Worm (Caenorhabditis elegans) whole organism, L4/young adult: Measurements from ENCODE around the gene thoc-5.

ENCODE experiments used
- W03F9.2 ChIP-seq: fragments of 150-350 bp; optimal IDR thresholded peaks from 2 replicates; lab custom pipeline; 2014; ENCODE audit warnings: missing biosample characterization, missing genetic modification characterization
- dao-5 ChIP-seq: sonication (generic microtip); optimal IDR thresholded peaks from 2 replicates; lab custom pipeline; 2016; ENCODE audit warnings: missing genotype, missing genetic modification characterization, moderate library complexity, missing compliant biosample characterization
- him-1 ChIP-seq: sonication (generic microtip); optimal IDR thresholded peaks from 2 replicates; lab custom pipeline; 2016; ENCODE audit warnings: missing genotype, missing genetic modification reagents, missing genetic modification characterization, missing compliant biosample characterization

Gene thoc-5

DNA sequence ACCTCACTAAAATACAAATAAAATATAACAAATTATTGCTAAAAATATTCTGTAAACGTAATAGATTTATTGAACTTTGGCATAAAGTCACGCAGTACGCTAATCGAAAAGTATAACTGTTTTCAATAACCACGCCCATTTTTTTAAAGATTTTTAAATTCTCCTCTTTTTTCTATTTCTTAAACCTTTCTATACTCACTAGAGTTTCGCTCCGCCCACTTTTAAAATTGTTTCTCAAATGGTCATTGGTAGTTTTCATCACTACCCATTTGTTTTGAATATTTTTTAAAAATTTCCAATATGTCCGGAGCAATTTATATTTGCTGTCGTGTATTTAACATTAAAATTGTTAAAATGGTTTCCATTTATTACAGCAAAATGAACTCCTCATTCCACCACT, 12.7 kb upstream of the thoc-5 start, which contains the start of gene Y32H12A.1:
Gene Y32H12A.1, plus strand, starts transcription at position 301 of the 400 bp plus-strand sequence.
- TF ChIP-seq dao-5 (tag; lab: Kevin White, UChicago) (no peak), him-1 (no peak), W03F9.2 (tag; lab: Kevin White, UChicago) (no peak)

DNA sequence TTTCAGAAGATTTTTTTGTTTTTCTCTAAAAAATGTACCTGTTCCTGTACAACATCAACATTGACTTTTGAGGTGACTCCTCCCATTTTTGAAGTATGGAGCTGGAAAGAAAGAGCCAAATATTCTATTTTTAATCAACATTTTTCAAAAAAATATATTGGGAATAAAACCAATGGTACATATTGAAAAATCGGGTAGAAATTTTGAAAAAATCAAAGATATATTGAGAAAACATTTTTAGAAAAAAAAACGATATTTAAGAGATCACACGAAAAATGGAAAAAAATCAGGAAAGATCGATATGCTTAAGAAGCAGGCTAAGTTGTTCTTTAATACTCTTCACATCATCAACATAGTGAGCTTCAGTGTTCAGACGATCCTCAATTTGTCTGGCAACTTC, 3.2 kb downstream of the thoc-5 start, which contains the start of gene glrx-21:
Gene glrx-21, minus strand, starts transcription at position 101 of the 400 bp plus-strand sequence.
- TF ChIP-seq him-1 (no peak), W03F9.2 (tag; lab: Kevin White, UChicago) (no peak), dao-5 (tag; lab: Kevin White, UChicago) (no peak)

ce11 chrIII:5344561-5344960, 4.6 kb downstream of the thoc-5 start:
- TF ChIP-seq him-1 = no peak
- no peak for TF ChIP-seq W03F9.2 (tag; lab: Kevin White, UChicago)
- TF ChIP-seq dao-5 (tag; lab: Kevin White, UChicago) = no peak

ce11 chrIII:5343555-5343954, 5.6 kb downstream of the thoc-5 start:
- TF ChIP-seq dao-5 (tag; lab: Kevin White, UChicago) (no peak), W03F9.2 (tag; lab: Kevin White, UChicago) (no peak), him-1 (no peak)

ce11 chrIII:5341382-5341781, 7.8 kb downstream of the thoc-5 start, which contains the start of gene ZK121.2:
TSS of gene ZK121.2 (plus strand) at chrIII:5341682.
- TF ChIP-seq dao-5 (tag; lab: Kevin White, UChicago) = no peak
- TF ChIP-seq W03F9.2 (tag; lab: Kevin White, UChicago) = no peak
- TF ChIP-seq him-1 = no peak

DNA sequence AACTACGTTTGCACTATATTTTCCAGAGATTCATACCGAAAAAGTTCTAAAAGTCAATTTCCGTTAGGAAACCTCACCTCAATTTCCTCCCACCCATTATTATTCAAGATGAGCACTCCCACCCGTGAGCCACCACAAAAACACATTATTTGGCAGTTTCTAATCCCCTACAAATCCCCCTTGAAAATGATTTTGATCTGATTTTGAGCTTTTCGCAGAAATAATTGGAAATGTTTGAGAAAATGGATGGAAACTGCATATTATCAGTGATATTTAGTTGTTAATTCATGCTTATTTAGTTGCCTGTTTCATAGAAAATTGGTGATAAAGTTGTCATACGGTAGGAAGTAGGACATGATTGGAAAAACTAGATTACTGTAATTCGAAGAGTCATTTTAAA, 8.7 kb downstream of the thoc-5 start:
- no peak for TF ChIP-seq him-1
- no peak for TF ChIP-seq W03F9.2 (tag; lab: Kevin White, UChicago)
- no peak for TF ChIP-seq dao-5 (tag; lab: Kevin White, UChicago)

DNA sequence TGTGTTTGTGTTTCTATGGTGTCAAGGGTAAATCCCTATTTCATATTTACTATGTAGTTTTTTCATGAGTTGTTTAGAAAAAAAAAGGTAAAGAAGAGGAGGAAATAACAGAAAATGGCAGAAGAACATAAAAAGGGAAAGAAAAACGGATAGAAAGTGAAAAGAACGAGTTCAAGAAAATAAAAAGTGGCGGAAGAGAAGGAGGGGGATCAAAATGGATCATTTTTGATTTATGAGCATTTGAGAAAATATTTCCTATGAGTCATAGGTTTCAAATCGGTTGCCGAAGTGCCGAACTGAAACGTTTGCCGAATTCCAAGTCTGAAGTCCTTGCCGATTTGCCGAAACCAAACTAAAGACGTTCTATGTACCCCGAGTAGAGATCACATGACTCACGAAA, 10.4 kb downstream of the thoc-5 start:
- TF ChIP-seq dao-5 (tag; lab: Kevin White, UChicago) = no peak
- no peak for TF ChIP-seq him-1
- no peak for TF ChIP-seq W03F9.2 (tag; lab: Kevin White, UChicago)

ce11 chrIII:5334517-5335049, 14.6 kb downstream of the thoc-5 start:
- TF ChIP-seq dao-5 (tag; lab: Kevin White, UChicago) (no peak), him-1 (no peak), W03F9.2 (tag; lab: Kevin White, UChicago) (no peak)

ce11 chrIII:5329372-5329771, 19.8 kb downstream of the thoc-5 start:
- TF ChIP-seq him-1 (no peak), W03F9.2 (tag; lab: Kevin White, UChicago) (no peak), dao-5 (tag; lab: Kevin White, UChicago) (no peak)

- TF ChIP-seq W03F9.2 (tag; lab: Kevin White, UChicago) = no peak
- TF ChIP-seq dao-5 (tag; lab: Kevin White, UChicago) = no peak
- no peak for TF ChIP-seq him-1
These were observed 22.9 kb downstream of the thoc-5 start, which contains the start of gene sorf-2 for ce11 chrIII:5326323-5326722. TSS of gene sorf-2 (plus strand) at chrIII:5326623.

- TF ChIP-seq W03F9.2 (tag; lab: Kevin White, UChicago) (no peak), dao-5 (tag; lab: Kevin White, UChicago) (no peak), him-1 (no peak)
These were observed 27.5 kb downstream of the thoc-5 start, which contains the start of gene F52C9.3 for ce11 chrIII:5321661-5322060. TSS of gene F52C9.3 (plus strand) at chrIII:5321885.

ce11 chrIII:5318610-5319009, 30.6 kb downstream of the thoc-5 start:
- TF ChIP-seq him-1 (no peak), W03F9.2 (tag; lab: Kevin White, UChicago) (no peak), dao-5 (tag; lab: Kevin White, UChicago) (no peak)

DNA sequence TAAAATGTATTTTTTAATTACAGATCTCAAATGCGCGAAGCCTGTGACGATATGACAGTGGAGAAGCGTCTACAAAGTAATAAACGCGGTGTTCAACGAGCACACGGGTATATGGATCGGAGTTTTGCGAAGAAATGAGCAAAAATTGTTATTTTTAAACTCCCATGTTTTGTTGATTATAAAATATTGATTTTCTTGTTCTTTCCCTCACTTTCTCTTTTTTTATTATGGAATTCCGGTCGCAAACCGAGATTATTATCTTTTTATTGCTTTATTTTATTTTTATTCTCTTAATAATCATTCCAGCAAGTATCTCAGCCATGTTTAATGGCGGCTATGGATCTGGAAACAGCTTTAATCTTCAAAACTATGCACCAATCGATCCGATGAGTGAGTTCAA, 38.3 kb downstream of the thoc-5 start, which contains the start of gene pqe-1:
Gene pqe-1, plus strand, starts transcription at position 301 of the 400 bp plus-strand sequence.
- TF ChIP-seq him-1 (no peak), W03F9.2 (tag; lab: Kevin White, UChicago) (no peak), dao-5 (tag; lab: Kevin White, UChicago) (no peak)

DNA sequence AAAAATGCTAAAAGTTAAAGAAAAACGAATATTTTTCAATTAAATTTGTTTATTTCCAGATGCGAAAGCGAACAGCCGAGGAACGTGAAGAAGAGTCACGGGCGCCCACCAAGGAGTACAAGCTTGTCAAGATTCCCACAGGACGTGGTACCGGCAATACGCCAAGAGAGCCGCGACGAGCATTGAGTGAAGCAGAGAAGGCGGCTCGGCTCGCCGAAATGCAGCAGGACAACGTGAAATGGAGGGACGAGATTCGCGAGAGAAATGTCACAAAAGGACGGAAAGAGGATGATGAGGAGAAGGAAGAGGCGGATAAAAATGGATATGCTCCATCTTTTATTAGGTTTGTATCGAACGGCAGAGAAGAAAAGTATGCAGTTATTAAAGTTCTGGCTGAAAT, 38.8 kb downstream of the thoc-5 start:
- TF ChIP-seq him-1 = no peak
- no peak for TF ChIP-seq W03F9.2 (tag; lab: Kevin White, UChicago)
- no peak for TF ChIP-seq dao-5 (tag; lab: Kevin White, UChicago)

ce11 chrIII:5308278-5308677, 40.9 kb downstream of the thoc-5 start, which contains the start of gene mog-3:
TSS of gene mog-3 (plus strand) at chrIII:5308596.
- TF ChIP-seq dao-5 (tag; lab: Kevin White, UChicago) (no peak), him-1 (no peak), W03F9.2 (tag; lab: Kevin White, UChicago) (no peak)
